Worm (Caenorhabditis elegans): ENCODE measurements around the gene rpc-25.

DNA sequence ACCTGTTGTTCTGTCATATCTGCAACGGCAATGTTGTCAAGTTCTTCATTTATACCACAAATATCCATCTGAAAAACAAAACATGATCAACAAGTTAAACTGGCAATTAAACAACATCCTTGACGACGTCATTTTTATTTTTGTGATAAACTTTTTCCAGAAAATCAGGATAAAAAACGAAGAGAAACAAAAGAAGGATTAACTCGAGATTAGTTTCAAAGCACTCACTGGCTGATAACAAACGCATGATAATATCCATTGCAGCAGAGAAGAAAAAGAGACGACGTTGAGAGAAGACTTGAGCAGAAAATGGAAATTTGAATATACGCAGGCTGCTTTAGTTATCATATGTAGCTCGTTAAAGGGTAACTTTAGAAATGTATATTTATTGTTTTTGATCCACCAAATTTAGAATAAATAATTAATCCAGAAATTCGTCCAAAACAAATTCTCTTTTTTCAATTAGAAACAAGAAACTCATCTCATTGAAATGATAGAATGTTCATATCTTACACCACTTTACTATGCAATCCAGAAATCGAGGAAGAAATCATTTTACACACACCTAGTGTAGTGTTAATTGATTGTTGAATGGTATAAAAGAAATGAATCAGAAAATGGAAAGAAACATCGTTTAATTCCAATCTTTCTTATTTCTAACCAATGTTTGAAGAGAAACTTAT is 34.9 kb upstream of the rpc-25 start, which contains the start of the genes C12D8.21 and col-148:
- no peak for TF ChIP-seq nhr-11 (tag; optimal IDR thresholded peaks at IDR 0.05)
- no peak for TF ChIP-seq hlh-13 (GFP tag; optimal IDR thresholded peaks at IDR 0.05)
- no peak for TF ChIP-seq sdc-2 (tag; optimal IDR thresholded peaks at IDR 0.05)
- no peak for TF ChIP-seq sox-4 (tag; optimal IDR thresholded peaks at IDR 0.05)
- no peak for TF ChIP-seq K02D7.2 (tag; optimal IDR thresholded peaks at IDR 0.05)
- no peak for TF ChIP-seq odd-2 (tag; optimal IDR thresholded peaks at IDR 0.05)
- no peak for TF ChIP-seq ceh-18 (tag; optimal IDR thresholded peaks at IDR 0.05)
- TF ChIP-seq pag-3 (tag; optimal IDR thresholded peaks at IDR 0.05; ENCODE audit: borderline replicate concordance), result no peak
- no peak for TF ChIP-seq tbx-2 (tag; optimal IDR thresholded peaks at IDR 0.05)
- no peak for TF ChIP-seq elt-2 (tag; optimal IDR thresholded peaks at IDR 0.05)
